Worm (Caenorhabditis elegans) whole organism, young adult: Measurements from ENCODE around the gene npp-25.

Source experiments
- C17E4.6 ChIP-seq: fragments of 200-800 bp; sonication (Bioruptor generic); IDR thresholded peaks from 2 replicates; pipeline ENCODE4 v1.3.6; 2022; ENCODE audit warnings: missing genetic modification reagents, missing genetic modification characterization, missing compliant biosample characterization
- F37B4.10 ChIP-seq: fragments of 200-800 bp; sonication (Bioruptor generic); IDR thresholded peaks from 2 replicates; pipeline ENCODE4 v1.3.6; 2022; ENCODE audit warnings: missing genetic modification characterization, missing compliant biosample characterization
- egrh-3 ChIP-seq: fragments of 200-800 bp; sonication (Bioruptor generic); IDR thresholded peaks from 2 replicates; pipeline ENCODE4 v1.3.6; 2022; ENCODE audit warnings: missing genetic modification reagents, missing genetic modification characterization, missing compliant biosample characterization
- hrde-1 ChIP-seq: sonication (generic microtip); optimal IDR thresholded peaks from 2 replicates; lab custom pipeline; 2016; ENCODE audit warnings: missing genetic modification characterization, mild to moderate bottlenecking, missing compliant biosample characterization, moderate library complexity, missing genotype, missing genetic modification reagents, borderline replicate concordance
- lag-1 ChIP-seq: fragments of 200-800 bp; sonication (Bioruptor generic); IDR thresholded peaks from 2 replicates; pipeline ENCODE4 v1.3.6; 2022; ENCODE audit warnings: missing genetic modification reagents, missing genetic modification characterization, missing compliant biosample characterization
- madf-3 ChIP-seq: fragments of 200-800 bp; sonication (Bioruptor generic); IDR thresholded peaks from 2 replicates; pipeline ENCODE4 v1.3.6; 2022; ENCODE audit warnings: missing genetic modification reagents, missing genetic modification characterization, missing compliant biosample characterization
- madf-8 ChIP-seq: fragments of 200-800 bp; sonication (Bioruptor generic); conservative IDR thresholded peaks from 2 replicates; pipeline ENCODE4 v1.3.6; 2022; ENCODE audit warnings: missing genetic modification reagents, missing genetic modification characterization, missing compliant biosample characterization
- mes-4 ChIP-seq: sonication (generic microtip); optimal IDR thresholded peaks from 2 replicates; lab custom pipeline; 2016; ENCODE audit warnings: missing genotype, missing genetic modification characterization, missing compliant biosample characterization
- sdz-38 ChIP-seq: sonication (generic microtip); optimal IDR thresholded peaks from 2 replicates; lab custom pipeline; 2016; ENCODE audit warnings: missing genotype, missing genetic modification characterization, missing compliant biosample characterization
- unc-62 ChIP-seq: fragments of 150-350 bp; optimal IDR thresholded peaks from 2 replicates; lab custom pipeline; 2014; ENCODE audit warnings: missing biosample characterization, missing genetic modification reagents, missing genetic modification characterization
- ztf-6 ChIP-seq: fragments of 200-800 bp; sonication (Bioruptor generic); IDR thresholded peaks from 2 replicates; pipeline ENCODE4 v1.3.6; 2022; ENCODE audit warnings: missing genetic modification reagents, missing genetic modification characterization, missing compliant biosample characterization

- TF ChIP-seq ztf-6 (no peak), F37B4.10 (no peak), C17E4.6 (GFP tag; lab: Robert Waterston, UW) (no peak), madf-8 (no peak), unc-62 (no peak), madf-3 (no peak), sdz-38 (tag; lab: Kevin White, UChicago) (no peak), mes-4 (tag; lab: Kevin White, UChicago) (no peak), egrh-3 (no peak), hrde-1 (no peak), lag-1 (GFP tag; lab: Robert Waterston, UW) (no peak)
These were observed 7.2 kb downstream of the npp-25 start, which contains the start of gene Y37D8A.16 for ce11 chrIII:12918575-12918974.
